Worm (Caenorhabditis elegans) whole organism, L2 larva: ENCODE results near the gene M162.7.

ENCODE experiments used
- R02D3.7 ChIP-seq: fragments of 150-350 bp; optimal IDR thresholded peaks from 2 replicates; lab custom pipeline; 2014; ENCODE audit warnings: missing biosample characterization, missing genetic modification characterization
- egl-27 ChIP-seq: sonication (generic microtip); optimal IDR thresholded peaks from 3 replicates; lab custom pipeline; 2017; ENCODE audit warnings: missing biosample characterization, missing genetic modification reagents, missing genetic modification characterization
- fos-1 ChIP-seq: fragments of 150-350 bp; optimal IDR thresholded peaks from 2 replicates; lab custom pipeline; 2014; ENCODE audit warnings: missing biosample characterization, missing genetic modification characterization
- lin-39 ChIP-seq: fragments of 150-350 bp; optimal IDR thresholded peaks from 2 replicates; lab custom pipeline; 2014; ENCODE audit warnings: missing biosample characterization, missing genetic modification reagents, missing genetic modification characterization
- skn-1 ChIP-seq: sonication (generic microtip); optimal IDR thresholded peaks from 2 replicates; lab custom pipeline; 2017; ENCODE audit warnings: missing biosample characterization, missing genetic modification characterization
- unc-55 ChIP-seq: fragments of 150-350 bp; sonication (generic microtip); optimal IDR thresholded peaks from 3 replicates; lab custom pipeline; 2014; ENCODE audit warnings: missing biosample characterization, missing genetic modification reagents, missing genetic modification characterization
- unc-62 ChIP-seq: fragments of 150-350 bp; optimal IDR thresholded peaks from 2 replicates; lab custom pipeline; 2014; ENCODE audit warnings: missing biosample characterization, missing genetic modification reagents, missing genetic modification characterization
- ztf-4 ChIP-seq: fragments of 150-350 bp; optimal IDR thresholded peaks from 2 replicates; lab custom pipeline; 2014; ENCODE audit warnings: missing biosample characterization, missing genetic modification characterization

- TF ChIP-seq egl-27 (tag; lab: Kevin White, UChicago) = no peak
- TF ChIP-seq lin-39 (tag; lab: Kevin White, UChicago) = no peak
- no peak for TF ChIP-seq ztf-4 (tag; lab: Kevin White, UChicago)
- TF ChIP-seq unc-62 (GFP tag; lab: Kevin White, UChicago) = no peak
- TF ChIP-seq fos-1 = peak; percentile 63
- TF ChIP-seq skn-1 (tag; lab: Kevin White, UChicago) = no peak
- no peak for TF ChIP-seq unc-55 (GFP tag; lab: Kevin White, UChicago)
- TF ChIP-seq R02D3.7 (tag; lab: Kevin White, UChicago) = no peak
Observed at ce11 chrV:19831588-19831987, 36.8 kb upstream of the M162.7 start.
